Fruit fly (Drosophila melanogaster): ENCODE results near the gene CG15577.

- TF ChIP-seq h (optimal IDR thresholded peaks at IDR 0.05) (no peak), insv (optimal IDR thresholded peaks at IDR 0.05) (no peak), Myc (optimal IDR thresholded peaks at IDR 0.05) (no peak)
Observed at dm6 chrX:4240146-4240545, 36.7 kb downstream of the CG15577 start.

Measured in Kc167 (cell line).